Fruit fly (Drosophila melanogaster) whole organism, larva: ENCODE data around the gene CG10026.

ENCODE experiments used
- noc ChIP-seq: fragments of 200-800 bp; sonication (Bioruptor generic); optimal IDR thresholded peaks from 3 replicates; lab custom pipeline; 2019; ENCODE audit warnings: missing biosample characterization, mild to moderate bottlenecking, missing genetic modification characterization, moderate library complexity

The CG10026 gene

DNA sequence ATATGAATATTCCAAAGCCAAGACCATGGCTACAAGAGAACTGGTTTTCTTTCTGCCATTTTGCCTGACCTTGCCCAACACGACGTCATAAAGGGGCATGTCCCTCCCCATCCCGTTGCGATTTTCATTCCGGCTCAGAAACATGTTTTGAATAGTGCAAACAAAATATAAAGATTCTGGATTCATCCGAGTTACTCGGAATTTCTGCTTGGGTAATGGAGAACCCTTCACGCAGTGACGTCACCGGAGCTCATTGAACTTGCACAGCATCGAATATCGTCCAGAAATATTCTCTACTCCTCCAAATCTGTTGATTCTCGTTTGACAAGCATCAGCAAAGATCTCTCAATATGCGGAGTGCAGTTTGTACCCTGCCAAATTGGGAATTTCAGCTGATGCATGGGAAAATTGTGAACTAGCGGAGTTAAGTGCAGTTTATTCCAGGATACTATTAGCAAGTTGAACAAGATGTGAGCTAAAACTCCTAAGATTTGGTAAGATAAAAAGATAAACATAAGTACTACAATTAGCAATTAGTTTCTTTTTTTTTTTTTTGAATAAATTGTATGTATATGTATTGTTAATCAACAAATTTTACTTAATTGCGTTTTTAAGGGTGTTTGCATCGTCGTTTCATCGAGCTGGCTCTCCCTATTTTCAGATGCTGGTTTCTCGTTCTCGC lies at the start of gene CG10026:
CG10026 (plus strand) TSS at position 187 of the 682 bp plus-strand sequence.
- no peak for TF ChIP-seq noc (tag; lab: Kevin White, UChicago)

DNA sequence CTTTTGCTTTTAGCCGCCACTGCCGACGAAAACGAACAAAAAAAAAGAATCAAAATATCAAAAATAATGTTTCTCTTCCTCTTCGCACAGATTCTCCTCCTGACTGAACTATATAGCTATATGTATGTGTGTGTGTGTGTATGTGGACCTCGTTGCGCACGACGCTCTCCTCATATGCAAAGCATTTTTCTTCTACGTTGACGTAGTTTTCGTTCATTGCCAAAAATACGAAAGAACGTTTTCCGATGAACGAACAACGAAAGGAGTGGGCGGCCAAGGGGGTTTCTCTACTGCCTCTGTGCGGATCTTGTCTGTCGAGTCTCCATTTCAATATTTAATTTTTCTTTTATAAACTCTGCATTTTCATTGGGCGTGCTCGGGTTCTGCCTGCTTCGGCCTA lies 49.3 kb upstream of the CG10026 start:
- no peak for TF ChIP-seq noc (tag; lab: Kevin White, UChicago)

DNA sequence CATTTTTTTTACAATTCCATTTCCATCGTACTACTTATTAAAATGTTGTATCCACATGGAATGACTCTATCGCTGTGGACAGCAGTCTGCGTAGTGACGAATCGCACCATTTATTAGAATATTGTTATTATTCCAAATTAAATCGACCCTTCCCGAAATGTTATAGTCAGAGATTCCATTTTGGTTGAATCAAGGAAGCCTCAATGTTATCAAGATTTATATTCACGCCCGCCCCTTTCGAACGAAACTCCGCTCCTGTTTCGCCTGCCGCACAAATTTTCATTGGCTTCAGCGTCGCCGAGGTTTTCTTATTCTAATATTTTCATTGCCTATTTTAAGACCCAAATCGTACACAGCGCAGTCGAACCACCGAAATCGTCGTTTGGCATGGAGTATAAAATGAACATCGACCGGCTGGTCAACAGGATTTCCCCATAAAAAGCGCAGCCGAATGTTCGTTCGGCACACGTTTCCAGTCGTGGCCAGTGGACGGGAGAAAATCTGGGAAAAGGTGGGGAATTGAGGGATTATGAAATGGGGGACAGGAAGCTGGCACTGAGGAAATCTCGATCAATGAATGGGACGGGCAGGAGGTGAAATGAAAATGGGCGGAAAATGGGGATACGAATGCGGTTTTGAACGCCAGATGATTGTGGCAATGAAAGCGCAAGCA lies 48.2 kb upstream of the CG10026 start:
- no peak for TF ChIP-seq noc (tag; lab: Kevin White, UChicago)

DNA sequence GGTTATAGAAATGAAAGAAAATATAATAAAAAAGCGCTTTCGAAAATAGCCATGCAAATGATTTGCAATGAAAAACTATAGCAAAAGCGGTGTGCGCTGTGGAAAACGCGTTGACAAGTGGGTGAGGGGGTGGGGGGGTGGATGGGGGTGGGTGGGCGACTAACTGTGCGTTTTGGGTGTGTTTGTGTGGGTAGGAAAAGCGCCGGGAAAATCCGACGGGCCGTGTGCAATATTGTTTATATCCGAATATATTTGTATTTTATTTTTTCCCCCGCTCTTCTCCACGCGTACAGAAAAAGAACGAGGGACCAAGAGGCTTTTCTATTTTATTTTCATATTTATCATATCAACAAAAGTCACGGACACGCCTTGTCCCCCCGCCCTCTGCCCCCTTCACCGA lies 47.6 kb upstream of the CG10026 start:
- no peak for TF ChIP-seq noc (tag; lab: Kevin White, UChicago)

DNA sequence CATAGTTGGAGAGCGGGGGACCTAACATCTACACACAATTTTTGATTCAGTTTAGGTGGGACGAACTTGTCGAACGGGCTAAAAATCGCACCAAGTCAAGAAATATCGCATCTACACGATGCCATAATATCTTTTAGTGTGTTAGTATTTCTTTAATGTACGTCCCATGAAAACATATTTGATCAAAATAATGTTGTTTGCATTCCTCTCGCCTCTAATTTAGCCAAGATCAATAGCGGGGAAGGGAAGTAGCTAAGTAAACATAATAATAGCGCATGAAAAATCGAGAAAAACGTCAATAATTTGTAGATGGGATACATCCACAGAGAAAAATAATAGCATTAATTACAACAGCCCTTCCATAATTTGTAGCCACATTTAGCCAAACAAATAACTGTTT lies 42.1 kb upstream of the CG10026 start:
- TF ChIP-seq noc (tag; lab: Kevin White, UChicago), result no peak

DNA sequence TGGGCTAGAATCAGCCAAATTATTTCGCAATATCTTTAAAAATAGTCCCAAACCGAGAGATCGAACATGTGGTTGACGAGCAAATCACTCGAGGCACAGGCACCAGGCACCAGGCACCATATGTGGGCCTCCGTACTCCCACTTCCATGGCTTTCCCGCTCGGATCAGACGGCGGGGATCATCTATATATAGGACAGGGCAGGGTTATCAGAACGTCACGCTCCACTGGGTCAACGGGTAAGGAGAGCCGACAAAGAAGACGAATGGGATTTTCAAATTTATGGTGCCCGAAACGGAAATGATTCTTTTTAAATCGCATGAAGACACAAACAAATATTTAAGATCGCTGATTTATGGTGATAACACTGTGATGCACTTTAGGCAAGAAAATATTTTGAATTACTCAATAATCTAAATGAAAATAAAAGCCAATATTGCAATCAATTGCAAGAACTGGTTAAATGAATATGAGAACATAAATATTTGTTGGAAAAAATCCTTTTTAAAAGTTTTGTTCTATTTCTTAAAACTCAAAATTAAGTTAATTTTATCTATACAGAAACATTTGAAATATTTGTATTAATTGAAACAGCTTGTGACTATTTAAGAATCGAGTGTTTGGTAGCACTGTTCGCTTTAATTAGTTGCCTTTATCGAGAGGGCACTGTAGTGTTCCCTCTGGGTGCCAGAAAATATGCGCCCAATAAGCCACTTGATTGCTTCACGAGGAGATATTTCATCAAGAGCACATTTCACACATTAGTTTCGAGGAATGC lies 40.8 kb upstream of the CG10026 start:
- TF ChIP-seq noc (tag; lab: Kevin White, UChicago), result no peak

DNA sequence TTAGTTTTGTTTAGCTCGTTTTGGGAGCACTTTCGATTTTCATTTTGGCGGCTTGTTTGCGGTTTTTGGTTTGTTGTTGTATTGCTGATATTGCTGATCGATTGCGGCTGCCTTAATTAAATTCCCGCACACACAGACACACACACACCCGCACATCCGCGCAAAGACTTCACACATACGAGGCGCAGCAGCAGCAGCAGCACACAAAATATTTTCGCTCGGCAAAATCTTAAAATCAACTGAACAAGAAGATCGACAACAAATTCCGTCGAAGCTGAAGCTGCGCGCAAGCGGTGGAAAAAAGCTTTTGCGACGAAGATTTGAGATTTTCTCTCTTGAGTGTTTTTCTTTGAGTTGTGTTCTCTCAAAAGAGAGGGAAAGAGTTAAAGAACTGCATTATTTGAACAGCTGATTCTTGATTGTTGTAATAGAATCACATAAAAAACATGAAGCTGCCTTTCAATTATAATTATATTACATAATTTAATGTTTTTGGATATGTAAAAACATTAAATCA lies 39.8 kb upstream of the CG10026 start:
- TF ChIP-seq noc (tag; lab: Kevin White, UChicago), result no peak

DNA sequence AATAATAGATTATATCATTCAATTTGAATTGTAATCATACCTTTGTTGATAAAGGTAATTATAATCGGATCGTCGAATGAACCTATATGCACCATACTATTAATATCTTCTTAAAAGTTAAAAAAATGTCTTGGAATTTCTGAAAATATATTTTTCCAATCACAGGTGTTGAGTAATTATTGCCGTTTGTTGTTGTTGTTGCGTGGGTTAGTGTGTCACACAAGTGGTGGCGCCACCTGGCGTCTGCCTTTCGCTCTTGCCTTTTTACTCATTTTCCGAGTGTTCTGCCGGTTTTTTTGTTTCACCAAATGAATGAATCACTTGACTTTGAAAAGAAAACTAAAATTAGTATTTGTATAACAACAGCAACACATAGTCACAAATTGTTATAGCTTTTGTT lies 38.9 kb upstream of the CG10026 start:
- no peak for TF ChIP-seq noc (tag; lab: Kevin White, UChicago)

DNA sequence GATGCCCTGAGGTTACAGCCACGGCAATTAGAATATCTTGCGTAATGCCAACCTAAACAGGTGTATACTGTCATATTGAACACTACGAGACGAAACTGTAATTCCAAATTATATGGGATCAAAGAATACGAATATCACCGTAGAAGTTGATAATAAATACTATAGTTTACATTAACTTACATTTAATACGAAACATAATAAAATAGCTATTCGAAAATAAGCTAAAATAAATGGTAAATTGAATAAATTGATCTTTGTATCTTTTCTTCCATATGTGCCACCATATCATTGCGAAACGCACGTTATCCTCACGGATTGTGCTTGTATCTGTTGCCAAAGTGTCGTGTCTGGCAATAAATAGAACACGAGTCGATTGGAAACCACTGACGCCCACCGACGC lies 38.2 kb upstream of the CG10026 start:
- TF ChIP-seq noc (tag; lab: Kevin White, UChicago), result no peak

DNA sequence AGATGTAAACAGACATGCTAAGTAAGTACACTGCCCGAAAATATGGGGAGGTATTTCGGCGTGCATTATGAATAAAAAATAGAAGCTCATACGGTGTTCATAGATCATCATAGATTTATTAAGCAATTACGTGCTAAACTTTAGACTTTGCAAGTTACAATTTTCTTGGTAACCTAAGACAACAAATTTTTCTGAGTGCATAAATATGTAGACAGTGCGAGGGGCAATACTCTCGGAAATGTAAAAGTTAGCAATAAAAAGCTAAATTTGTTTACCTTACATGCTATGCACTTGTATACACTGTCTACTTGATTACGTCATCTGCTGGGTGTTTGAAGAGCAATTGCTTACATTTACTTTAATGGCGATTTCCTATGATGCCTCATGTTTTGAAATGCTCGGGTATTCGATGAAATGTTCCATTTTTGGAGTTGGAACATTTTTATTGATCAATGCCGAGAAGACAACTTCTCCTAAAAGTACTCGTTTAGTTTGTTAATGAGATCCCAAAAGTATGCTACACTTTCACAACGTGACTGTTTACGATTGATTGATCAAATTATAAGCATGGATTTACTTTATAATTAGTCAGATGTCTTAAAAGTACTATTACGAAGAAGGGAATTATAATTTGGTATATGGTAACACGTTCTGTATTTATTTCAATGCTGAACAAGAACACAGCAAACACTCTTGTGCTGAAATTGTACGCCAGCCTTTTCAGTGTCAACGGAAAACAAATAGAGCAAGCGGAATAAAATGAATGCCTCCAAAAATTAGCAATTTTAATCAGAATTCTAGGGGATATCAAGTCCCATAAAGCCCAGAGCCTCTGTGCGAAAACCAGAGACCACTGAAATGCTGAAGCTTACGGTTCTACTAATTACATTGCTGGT lies 37.2 kb upstream of the CG10026 start, which contains the start of gene Lectin-galC1:
Lectin-galC1 (plus strand) TSS at position 846 of the 896 bp plus-strand sequence.
- TF ChIP-seq noc (tag; lab: Kevin White, UChicago), result no peak

DNA sequence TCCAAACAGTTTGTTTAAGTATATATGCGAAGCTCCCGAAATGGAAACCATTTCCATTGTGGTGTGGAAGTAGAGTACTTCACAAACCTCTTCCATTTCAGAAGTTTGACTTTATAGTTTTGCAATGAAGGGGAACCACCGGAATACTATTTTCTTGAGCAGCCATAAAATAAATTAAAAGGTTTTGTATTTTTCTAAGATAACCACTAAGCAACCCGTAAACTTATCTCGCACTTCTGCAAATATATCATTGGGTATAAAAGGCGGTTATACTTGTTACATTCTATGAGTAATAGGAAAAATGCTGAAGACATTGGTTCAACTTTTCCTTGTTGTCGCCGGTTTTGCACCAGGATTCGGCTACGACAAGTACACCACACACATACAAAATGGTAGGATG lies 36.0 kb upstream of the CG10026 start, which contains the start of gene lectin-37Da:
lectin-37Da (plus strand) TSS at position 301 of the 400 bp plus-strand sequence.
- no peak for TF ChIP-seq noc (tag; lab: Kevin White, UChicago)

DNA sequence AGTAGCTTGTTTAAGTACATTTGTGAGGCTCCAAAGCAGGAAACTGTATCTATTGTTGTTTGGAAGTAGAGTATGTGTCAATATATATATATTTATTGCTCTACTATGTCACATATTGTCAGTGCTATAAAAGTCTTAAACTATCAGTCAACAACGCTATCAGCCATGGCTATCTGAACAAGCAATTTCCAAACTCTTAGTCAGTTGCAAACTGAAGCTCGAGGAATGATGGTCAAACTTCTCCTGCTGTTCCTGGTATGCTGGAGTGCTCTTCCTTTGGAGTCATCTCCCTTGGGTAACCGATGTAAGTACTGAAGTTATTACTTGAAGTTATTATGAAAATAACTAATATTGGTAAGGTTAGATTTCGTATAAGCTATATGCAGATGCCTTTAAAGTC lies 35.2 kb upstream of the CG10026 start, which contains the start of gene lectin-37Db:
lectin-37Db (plus strand) TSS at position 204 of the 400 bp plus-strand sequence.
- TF ChIP-seq noc (tag; lab: Kevin White, UChicago), result no peak

DNA sequence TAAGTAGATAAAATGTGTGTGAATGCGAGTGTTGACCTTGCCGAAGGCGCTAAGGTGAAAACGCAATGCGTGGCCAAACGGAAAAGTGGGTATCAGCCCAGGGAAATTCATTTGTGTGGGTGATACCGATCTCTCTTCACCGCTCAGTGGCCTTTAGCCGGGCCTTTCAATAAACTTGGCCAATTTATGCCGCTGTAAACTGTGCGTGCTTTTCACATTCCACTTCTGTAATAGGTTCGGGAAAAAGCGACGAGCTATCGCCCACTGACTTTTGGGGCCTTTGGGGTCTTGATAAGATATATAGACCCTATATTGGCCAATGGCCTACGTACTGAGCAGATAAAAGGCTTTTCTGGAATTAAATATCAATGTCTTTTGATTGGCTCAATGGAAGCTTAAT lies 32.5 kb upstream of the CG10026 start:
- no peak for TF ChIP-seq noc (tag; lab: Kevin White, UChicago)

DNA sequence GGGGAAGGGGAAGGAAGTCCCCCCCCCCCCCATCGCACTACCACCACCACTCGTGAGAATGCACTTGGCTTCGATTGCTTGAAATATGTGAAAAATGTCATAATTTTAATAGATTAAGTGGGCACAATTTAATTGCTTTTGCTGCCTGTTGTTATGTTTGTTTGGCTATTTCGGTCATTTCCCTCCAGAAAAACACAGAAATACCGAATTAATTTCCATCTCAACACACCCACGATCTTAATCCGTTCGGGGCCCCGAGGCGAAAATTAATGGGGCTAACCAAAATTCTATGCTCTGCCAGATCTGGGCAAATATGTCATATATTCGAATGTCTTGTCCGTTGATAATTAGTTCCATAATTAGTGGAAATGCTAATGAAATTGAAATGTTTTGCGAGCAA lies 31.4 kb upstream of the CG10026 start:
- TF ChIP-seq noc (tag; lab: Kevin White, UChicago), result no peak
